ENCODE assay signal across 1 fruit fly cellular context in genomic region chr2L:4837772-4838397, dm6.
TF ChIP-seq lines count a peak whose summit lies in the region.

Gene tank, minus strand, starts transcription at chr2L:4837999.
Gene CG12194, plus strand, starts transcription at chr2L:4838347.

TF ChIP-seq in whole organism, embryonic, 481 proteins besides CTCF, POLR2A, EP300 and RAD21 (continued from another document and continues in another):
- peak; percentile 99 for TF ChIP-seq CG16863 (GFP tag; optimal IDR thresholded peaks at IDR 0.05; lab: Kevin White, UChicago)
- peak; percentile 99 for TF ChIP-seq Nf-YA (GFP tag; IDR thresholded peaks at IDR 0.05; lab: Robert Waterston, UW)
- TF ChIP-seq nerfin-1 (tag; optimal IDR thresholded peaks at IDR 0.05; lab: Kevin White, UChicago) = peak; percentile 91
- TF ChIP-seq sob (GFP tag; IDR thresholded peaks at IDR 0.05; lab: Robert Waterston, UW) = peak; percentile 99
- peak; percentile 98 for TF ChIP-seq dm (GFP tag; optimal IDR thresholded peaks at IDR 0.05; lab: Kevin White, UChicago)
- peak; percentile 99 for TF ChIP-seq CG7786 (GFP tag; optimal IDR thresholded peaks at IDR 0.05; lab: Kevin White, UChicago)
- peak; percentile 98 for TF ChIP-seq CG15269 (tag; optimal IDR thresholded peaks at IDR 0.05; lab: Kevin White, UChicago)
- peak; percentile 99 for TF ChIP-seq CG9609 (GFP tag; optimal IDR thresholded peaks at IDR 0.05; lab: Kevin White, UChicago)
- TF ChIP-seq CG6683 (GFP tag; optimal IDR thresholded peaks at IDR 0.05; lab: Kevin White, UChicago) = peak; percentile 94
- TF ChIP-seq en (GFP tag; optimal IDR thresholded peaks at IDR 0.05; lab: Kevin White, UChicago) = peak; percentile 99
- peak; percentile 92 for TF ChIP-seq nom (GFP tag; optimal IDR thresholded peaks at IDR 0.05; lab: Kevin White, UChicago)
- TF ChIP-seq CG1832 (GFP tag; optimal IDR thresholded peaks at IDR 0.05; lab: Kevin White, UChicago) = no peak
- TF ChIP-seq CG12104 (GFP tag; optimal IDR thresholded peaks at IDR 0.05; lab: Kevin White, UChicago) = peak; percentile 94
- TF ChIP-seq luna (GFP tag; optimal IDR thresholded peaks at IDR 0.05; lab: Kevin White, UChicago) = peak; percentile 97
- peak; percentile 69 for TF ChIP-seq Bgb (GFP tag; IDR thresholded peaks at IDR 0.05; lab: Robert Waterston, UW; ENCODE audit: partially characterized antibody)
- TF ChIP-seq bsh (GFP tag; optimal IDR thresholded peaks at IDR 0.05; lab: Kevin White, UChicago) = peak; percentile 98 to 99
- TF ChIP-seq CG12219 (GFP tag; optimal IDR thresholded peaks at IDR 0.05; lab: Kevin White, UChicago) = peak; percentile 99
- peak; percentile 99 for TF ChIP-seq mam (GFP tag; optimal IDR thresholded peaks at IDR 0.05; lab: Kevin White, UChicago)
- TF ChIP-seq Hr3 (GFP tag; optimal IDR thresholded peaks at IDR 0.05; lab: Kevin White, UChicago) = peak; percentile 99
- peak; percentile 99 for TF ChIP-seq fu2 (GFP tag; optimal IDR thresholded peaks at IDR 0.05; lab: Kevin White, UChicago)
- peak; percentile 99 for TF ChIP-seq tx (GFP tag; optimal IDR thresholded peaks at IDR 0.05; lab: Kevin White, UChicago)
- peak; percentile 97 for TF ChIP-seq CG13424 (tag; optimal IDR thresholded peaks at IDR 0.05; lab: Kevin White, UChicago)
- peak; percentile 97 for TF ChIP-seq gt (GFP tag; IDR thresholded peaks at IDR 0.05; lab: Robert Waterston, UW)
- TF ChIP-seq kni (GFP tag; optimal IDR thresholded peaks at IDR 0.05; lab: Kevin White, UChicago) = peak; percentile 31
- peak; percentile 99 for TF ChIP-seq CG12236 (GFP tag; optimal IDR thresholded peaks at IDR 0.05; lab: Kevin White, UChicago)
- peak; percentile 93 for TF ChIP-seq CG11560 (tag; IDR thresholded peaks at IDR 0.05; lab: Robert Waterston, UW)
- peak; percentile 99 for TF ChIP-seq crc (GFP tag; optimal IDR thresholded peaks at IDR 0.05; lab: Kevin White, UChicago)
- TF ChIP-seq CG12769 (tag; optimal IDR thresholded peaks at IDR 0.05; lab: Kevin White, UChicago) = peak; percentile 100
- TF ChIP-seq CG31365 (tag; optimal IDR thresholded peaks at IDR 0.05; lab: Kevin White, UChicago) = peak; percentile 91
- peak; percentile 99 for TF ChIP-seq HHEX (GFP tag; optimal IDR thresholded peaks at IDR 0.05; lab: Kevin White, UChicago)
- peak; percentile 99 for TF ChIP-seq pnt (GFP tag; optimal IDR thresholded peaks at IDR 0.05; lab: Kevin White, UChicago)
- no peak for TF ChIP-seq usp (GFP tag; optimal IDR thresholded peaks at IDR 0.05; lab: Kevin White, UChicago)
- TF ChIP-seq emc (GFP tag; optimal IDR thresholded peaks at IDR 0.05; lab: Kevin White, UChicago) = peak; percentile 98
- TF ChIP-seq CG6813 (GFP tag; optimal IDR thresholded peaks at IDR 0.05; lab: Kevin White, UChicago) = peak; percentile 98
- peak; percentile 98 for TF ChIP-seq salm (tag; optimal IDR thresholded peaks at IDR 0.05; lab: Kevin White, UChicago)
- TF ChIP-seq lmd (GFP tag; IDR thresholded peaks at IDR 0.05; lab: Robert Waterston, UW) = peak; percentile 100
- no peak for TF ChIP-seq hth (optimal IDR thresholded peaks at IDR 0.05; lab: Kevin White, UChicago)
- TF ChIP-seq CG18262 (tag; optimal IDR thresholded peaks at IDR 0.05; lab: Kevin White, UChicago) = peak; percentile 98
- TF ChIP-seq CG4820 (GFP tag; optimal IDR thresholded peaks at IDR 0.05; lab: Kevin White, UChicago) = peak; percentile 98
- TF ChIP-seq CG1024 (GFP tag; IDR thresholded peaks at IDR 0.05; lab: Robert Waterston, UW) = peak; percentile 98
- TF ChIP-seq shn (GFP tag; optimal IDR thresholded peaks at IDR 0.05; lab: Kevin White, UChicago) = peak; percentile 99
- peak; percentile 98 for TF ChIP-seq CG2202 (tag; optimal IDR thresholded peaks at IDR 0.05; lab: Kevin White, UChicago)
- TF ChIP-seq ewg (GFP tag; optimal IDR thresholded peaks at IDR 0.05; lab: Kevin White, UChicago) = peak; percentile 99
- peak; percentile 96 for TF ChIP-seq odd (GFP tag; optimal IDR thresholded peaks at IDR 0.05; lab: Kevin White, UChicago)
- TF ChIP-seq Drgx (GFP tag; IDR thresholded peaks at IDR 0.05; lab: Robert Waterston, UW) = peak; percentile 100
- no peak for TF ChIP-seq yki (optimal IDR thresholded peaks at IDR 0.05; lab: Kevin White, UChicago)
- peak; percentile 99 for TF ChIP-seq NC2β (GFP tag; optimal IDR thresholded peaks at IDR 0.05; lab: Kevin White, UChicago)
- peak; percentile 73 for TF ChIP-seq CG6791 (GFP tag; IDR thresholded peaks at IDR 0.05; lab: Robert Waterston, UW; ENCODE audit: partially characterized antibody)
- TF ChIP-seq HLH4C (GFP tag; IDR thresholded peaks at IDR 0.05; lab: Robert Waterston, UW; ENCODE audit: partially characterized antibody) = peak; percentile 73
- peak; percentile 99 for TF ChIP-seq Asciz (GFP tag; optimal IDR thresholded peaks at IDR 0.05; lab: Kevin White, UChicago)
- TF ChIP-seq CG33213 (GFP tag; optimal IDR thresholded peaks at IDR 0.05; lab: Kevin White, UChicago) = peak; percentile 99
- TF ChIP-seq Myb (GFP tag; optimal IDR thresholded peaks at IDR 0.05; lab: Kevin White, UChicago) = peak; percentile 98
- peak; percentile 99 for TF ChIP-seq CG10209 (GFP tag; optimal IDR thresholded peaks at IDR 0.05; lab: Kevin White, UChicago)
- peak; percentile 99 for TF ChIP-seq dysf (GFP tag; IDR thresholded peaks at IDR 0.05; lab: Robert Waterston, UW)
- peak; percentile 94 for TF ChIP-seq Hand (GFP tag; optimal IDR thresholded peaks at IDR 0.05; lab: Kevin White, UChicago)
- TF ChIP-seq CG2678 (tag; optimal IDR thresholded peaks at IDR 0.05; lab: Kevin White, UChicago) = peak; percentile 98
- TF ChIP-seq dan (GFP tag; IDR thresholded peaks at IDR 0.05; lab: Robert Waterston, UW) = peak; percentile 97
- peak; percentile 99 for TF ChIP-seq cato (GFP tag; optimal IDR thresholded peaks at IDR 0.05; lab: Kevin White, UChicago; ENCODE audit: borderline replicate concordance)
- peak; percentile 99 for TF ChIP-seq Atf-2 (GFP tag; optimal IDR thresholded peaks at IDR 0.05; lab: Kevin White, UChicago)
- TF ChIP-seq vnd (GFP tag; IDR thresholded peaks at IDR 0.05; lab: Robert Waterston, UW; ENCODE audit: partially characterized antibody) = peak; percentile 71
- peak; percentile 90 for TF ChIP-seq CG2116 (GFP tag; optimal IDR thresholded peaks at IDR 0.05; lab: Kevin White, UChicago)
- TF ChIP-seq CG31441 (GFP tag; IDR thresholded peaks at IDR 0.05; lab: Robert Waterston, UW) = peak; percentile 97
- TF ChIP-seq CG10543 (GFP tag; optimal IDR thresholded peaks at IDR 0.05; lab: Kevin White, UChicago) = peak; percentile 81
- TF ChIP-seq CG12391 (tag; optimal IDR thresholded peaks at IDR 0.05; lab: Kevin White, UChicago) = peak; percentile 99
- peak; percentile 98 for TF ChIP-seq CG12744 (GFP tag; optimal IDR thresholded peaks at IDR 0.05; lab: Kevin White, UChicago)
- TF ChIP-seq slou (GFP tag; optimal IDR thresholded peaks at IDR 0.05; lab: Kevin White, UChicago) = peak; percentile 99
- TF ChIP-seq Dbx (GFP tag; IDR thresholded peaks at IDR 0.05; lab: Robert Waterston, UW) = peak; percentile 98
- TF ChIP-seq tin (GFP tag; optimal IDR thresholded peaks at IDR 0.05; lab: Kevin White, UChicago) = peak; percentile 99
- peak; percentile 92 for TF ChIP-seq Hmx (GFP tag; optimal IDR thresholded peaks at IDR 0.05; lab: Kevin White, UChicago)
- TF ChIP-seq Oli (tag; optimal IDR thresholded peaks at IDR 0.05; lab: Kevin White, UChicago) = peak; percentile 99
- peak; percentile 96 for TF ChIP-seq CG17385 (GFP tag; optimal IDR thresholded peaks at IDR 0.05; lab: Kevin White, UChicago)
- TF ChIP-seq jigr1 (GFP tag; IDR thresholded peaks at IDR 0.05; lab: Robert Waterston, UW) = peak; percentile 99
- peak; percentile 98 for TF ChIP-seq CG11398 (GFP tag; optimal IDR thresholded peaks at IDR 0.05; lab: Kevin White, UChicago)
- TF ChIP-seq Vsx1 (GFP tag; optimal IDR thresholded peaks at IDR 0.05; lab: Kevin White, UChicago) = peak; percentile 97
- peak; percentile 98 for TF ChIP-seq CG3281 (GFP tag; optimal IDR thresholded peaks at IDR 0.05; lab: Kevin White, UChicago)
- peak; percentile 100 for TF ChIP-seq CG30431 (GFP tag; optimal IDR thresholded peaks at IDR 0.05; lab: Kevin White, UChicago)
- TF ChIP-seq CG2875 (GFP tag; optimal IDR thresholded peaks at IDR 0.05; lab: Kevin White, UChicago) = peak; percentile 99
- peak; percentile 86 for TF ChIP-seq z (GFP tag; IDR thresholded peaks at IDR 0.05; lab: Robert Waterston, UW)
- peak; percentile 99 for TF ChIP-seq MESR4 (GFP tag; optimal IDR thresholded peaks at IDR 0.05; lab: Kevin White, UChicago)
- peak; percentile 98 for TF ChIP-seq dmrt11E (tag; optimal IDR thresholded peaks at IDR 0.05; lab: Kevin White, UChicago)
- peak; percentile 96 for TF ChIP-seq onecut (GFP tag; IDR thresholded peaks at IDR 0.05; lab: Robert Waterston, UW)
- TF ChIP-seq Usf (GFP tag; optimal IDR thresholded peaks at IDR 0.05; lab: Kevin White, UChicago) = peak; percentile 96
- TF ChIP-seq CG6689 (GFP tag; IDR thresholded peaks at IDR 0.05; lab: Robert Waterston, UW) = peak; percentile 99
- peak; percentile 100 for TF ChIP-seq Gug (GFP tag; IDR thresholded peaks at IDR 0.05; lab: Robert Waterston, UW)
- TF ChIP-seq seq (GFP tag; IDR thresholded peaks at IDR 0.05; lab: Robert Waterston, UW) = peak; percentile 99
- peak; percentile 99 for TF ChIP-seq Chrac-16 (GFP tag; optimal IDR thresholded peaks at IDR 0.05; lab: Kevin White, UChicago)
- peak; percentile 96 for TF ChIP-seq CG7271 (tag; optimal IDR thresholded peaks at IDR 0.05; lab: Kevin White, UChicago)
- peak; percentile 99 for TF ChIP-seq sim (GFP tag; IDR thresholded peaks at IDR 0.05; lab: Robert Waterston, UW)
- TF ChIP-seq Fer3 (tag; optimal IDR thresholded peaks at IDR 0.05; lab: Kevin White, UChicago) = peak; percentile 98
- peak; percentile 99 for TF ChIP-seq tio (GFP tag; optimal IDR thresholded peaks at IDR 0.05; lab: Kevin White, UChicago)
- peak; percentile 99 for TF ChIP-seq pho (GFP tag; optimal IDR thresholded peaks at IDR 0.05; lab: Kevin White, UChicago)
- TF ChIP-seq Abd-B (GFP tag; optimal IDR thresholded peaks at IDR 0.05; lab: Kevin White, UChicago) = peak; percentile 99
- TF ChIP-seq CG14050 (GFP tag; IDR thresholded peaks at IDR 0.05; lab: Robert Waterston, UW) = peak; percentile 99
- TF ChIP-seq so (GFP tag; IDR thresholded peaks at IDR 0.05; lab: Robert Waterston, UW) = peak; percentile 99
- TF ChIP-seq zf30C (GFP tag; optimal IDR thresholded peaks at IDR 0.05; lab: Kevin White, UChicago) = peak; percentile 96
- peak; percentile 78 for TF ChIP-seq Fer2 (tag; optimal IDR thresholded peaks at IDR 0.05; lab: Kevin White, UChicago)
- TF ChIP-seq CG18599 (GFP tag; optimal IDR thresholded peaks at IDR 0.05; lab: Kevin White, UChicago) = peak; percentile 98
- peak; percentile 86 for TF ChIP-seq Sry-δ (GFP tag; optimal IDR thresholded peaks at IDR 0.05; lab: Kevin White, UChicago)
- TF ChIP-seq corto (GFP tag; optimal IDR thresholded peaks at IDR 0.05; lab: Kevin White, UChicago) = peak; percentile 96
- peak; percentile 84 for TF ChIP-seq knrl (GFP tag; IDR thresholded peaks at IDR 0.05; lab: Robert Waterston, UW; ENCODE audit: partially characterized antibody)
- peak; percentile 85 for TF ChIP-seq CG4328 (GFP tag; optimal IDR thresholded peaks at IDR 0.05; lab: Kevin White, UChicago)
- peak; percentile 99 for TF ChIP-seq MBD-R2 (GFP tag; IDR thresholded peaks at IDR 0.05; lab: Robert Waterston, UW)
- peak; percentile 52 to 63 for TF ChIP-seq insv (GFP tag; optimal IDR thresholded peaks at IDR 0.05; lab: Kevin White, UChicago)
- peak; percentile 99 for TF ChIP-seq CG2120 (GFP tag; optimal IDR thresholded peaks at IDR 0.05; lab: Kevin White, UChicago)
- TF ChIP-seq bcd (GFP tag; optimal IDR thresholded peaks at IDR 0.05; lab: Kevin White, UChicago) = peak; percentile 99
- peak; percentile 85 for TF ChIP-seq exex (tag; optimal IDR thresholded peaks at IDR 0.05; lab: Kevin White, UChicago)
- TF ChIP-seq Rx (GFP tag; IDR thresholded peaks at IDR 0.05; lab: Robert Waterston, UW) = peak; percentile 99
- peak; percentile 97 for TF ChIP-seq p53 (GFP tag; optimal IDR thresholded peaks at IDR 0.05; lab: Kevin White, UChicago)
- peak; percentile 83 for TF ChIP-seq Scr (GFP tag; IDR thresholded peaks at IDR 0.05; lab: Robert Waterston, UW; ENCODE audit: partially characterized antibody)
- TF ChIP-seq Trl (optimal IDR thresholded peaks at IDR 0.05; lab: Kevin White, UChicago) = no peak
- peak; percentile 99 for TF ChIP-seq Trl (GFP tag; optimal IDR thresholded peaks at IDR 0.05; lab: Kevin White, UChicago)
- TF ChIP-seq CG6765 (GFP tag; optimal IDR thresholded peaks at IDR 0.05; lab: Kevin White, UChicago) = peak; percentile 95
- peak; percentile 79 for TF ChIP-seq sna (GFP tag; IDR thresholded peaks at IDR 0.05; lab: Robert Waterston, UW; ENCODE audit: partially characterized antibody)
- peak; percentile 93 for TF ChIP-seq CG10274 (GFP tag; optimal IDR thresholded peaks at IDR 0.05; lab: Kevin White, UChicago)
- TF ChIP-seq h (optimal IDR thresholded peaks at IDR 0.05; lab: Kevin White, UChicago) = no peak
- TF ChIP-seq CG8765 (GFP tag; IDR thresholded peaks at IDR 0.05; lab: Robert Waterston, UW) = peak; percentile 98
- TF ChIP-seq CG4282 (GFP tag; optimal IDR thresholded peaks at IDR 0.05; lab: Kevin White, UChicago) = peak; percentile 98
- TF ChIP-seq Sox102F (GFP tag; optimal IDR thresholded peaks at IDR 0.05; lab: Kevin White, UChicago) = peak; percentile 100
- TF ChIP-seq ara (GFP tag; IDR thresholded peaks at IDR 0.05; lab: Robert Waterston, UW) = peak; percentile 99
- TF ChIP-seq CG16813 (GFP tag; IDR thresholded peaks at IDR 0.05; lab: Robert Waterston, UW; ENCODE audit: partially characterized antibody) = peak; percentile 82
- TF ChIP-seq CG11085 (GFP tag; IDR thresholded peaks at IDR 0.05; lab: Robert Waterston, UW) = peak; percentile 98
- peak; percentile 99 for TF ChIP-seq Mes4 (GFP tag; optimal IDR thresholded peaks at IDR 0.05; lab: Kevin White, UChicago)
- peak; percentile 98 for TF ChIP-seq NC2α (GFP tag; optimal IDR thresholded peaks at IDR 0.05; lab: Kevin White, UChicago)
- peak; percentile 89 for TF ChIP-seq CG10321 (GFP tag; IDR thresholded peaks at IDR 0.05; lab: Robert Waterston, UW)
- TF ChIP-seq B-H1 (GFP tag; IDR thresholded peaks at IDR 0.05; lab: Robert Waterston, UW) = peak; percentile 99
- TF ChIP-seq peb (GFP tag; IDR thresholded peaks at IDR 0.05; lab: Robert Waterston, UW) = peak; percentile 99
- TF ChIP-seq CG3407 (GFP tag; optimal IDR thresholded peaks at IDR 0.05; lab: Kevin White, UChicago) = peak; percentile 98
- no peak for TF ChIP-seq sc (optimal IDR thresholded peaks at IDR 0.05; lab: Kevin White, UChicago)
- TF ChIP-seq sc (GFP tag; optimal IDR thresholded peaks at IDR 0.05; lab: Kevin White, UChicago) = peak; percentile 99
- TF ChIP-seq Bteb2 (GFP tag; optimal IDR thresholded peaks at IDR 0.05; lab: Kevin White, UChicago) = peak; percentile 99
- TF ChIP-seq chm (GFP tag; IDR thresholded peaks at IDR 0.05; lab: Robert Waterston, UW) = peak; percentile 99
